Fruit fly (Drosophila melanogaster) whole organism, wandering third instar larva: ENCODE data around the gene Or74a.

Experiments used
- Abd-B ChIP-seq: fragments of >200 bp; optimal IDR thresholded peaks from 2 replicates; lab custom pipeline; 2017; ENCODE audit warnings: missing biosample characterization, missing genetic modification characterization
- CG9705 ChIP-seq: fragments of 200-800 bp; sonication (Bioruptor generic); optimal IDR thresholded peaks from 2 replicates; lab custom pipeline; 2018; ENCODE audit warnings: missing biosample characterization, mild to moderate bottlenecking, missing genetic modification characterization
- CrebA ChIP-seq: fragments of 200-800 bp; sonication (Bioruptor generic); optimal IDR thresholded peaks from 2 replicates; lab custom pipeline; 2016; ENCODE audit warnings: missing biosample characterization, mild to moderate bottlenecking, missing genetic modification characterization, borderline replicate concordance
- Dfd ChIP-seq: fragments of >200 bp; optimal IDR thresholded peaks from 2 replicates; lab custom pipeline; 2017; ENCODE audit warnings: missing biosample characterization, missing genetic modification characterization
- GATAd ChIP-seq: sonication (Bioruptor generic); optimal IDR thresholded peaks from 2 replicates; lab custom pipeline; 2016; ENCODE audit warnings: missing biosample characterization, missing genetic modification characterization
- Mio ChIP-seq: sonication (Bioruptor generic); optimal IDR thresholded peaks from 2 replicates; lab custom pipeline; 2016; ENCODE audit warnings: missing biosample characterization, missing genetic modification characterization
- Myc ChIP-seq: fragments of >200 bp; optimal IDR thresholded peaks from 2 replicates; lab custom pipeline; 2017
- N ChIP-seq: fragments of >200 bp; optimal IDR thresholded peaks from 2 replicates; lab custom pipeline; 2018; ENCODE audit warnings: missing biosample characterization, missing external identifiers, missing genetic modification characterization
- OdsH ChIP-seq: fragments of 200-800 bp; sonication (Bioruptor generic); optimal IDR thresholded peaks from 2 replicates; lab custom pipeline; 2016; ENCODE audit warnings: missing biosample characterization, mild to moderate bottlenecking, missing genetic modification characterization
- Rel ChIP-seq, 2 experiments: fragments of 200-800 bp; sonication (Bioruptor generic) in 1 of 2; optimal IDR thresholded peaks; 2 replicates in 1 of 2; 3 replicates in 1 of 2; lab custom pipeline; 2016 to 2019; ENCODE audit warnings: mild to moderate bottlenecking in 2 of 2, missing biosample characterization in 2 of 2, missing genetic modification characterization in 2 of 2, moderate library complexity in 1 of 2
- Vsx2 ChIP-seq: fragments of 200-300, 225-300 bp; sonication (Bioruptor generic); optimal IDR thresholded peaks from 2 replicates; lab custom pipeline; 2018; ENCODE audit warnings: missing biosample characterization, missing genetic modification characterization; ENCODE audit not compliant: partially characterized antibody
- br ChIP-seq: fragments of 200-800 bp; sonication (Bioruptor generic); optimal IDR thresholded peaks from 2 replicates; lab custom pipeline; 2016; ENCODE audit warnings: missing biosample characterization, missing genetic modification characterization
- dl ChIP-seq, 2 experiments: fragments of 175-275, 200-275 bp in 1 of 2; fragments of 200-275 bp in 1 of 2; sonication (Bioruptor generic); optimal IDR thresholded peaks; lab custom pipeline; 2018; ENCODE audit warnings: mild to moderate bottlenecking in 2 of 2, missing biosample characterization in 2 of 2, missing genetic modification characterization in 2 of 2, moderate library complexity in 2 of 2; ENCODE audit not compliant: partially characterized antibody in 2 of 2, insufficient read depth in 1 of 2
- dmrt93B ChIP-seq: fragments of 200-800 bp; sonication (Bioruptor generic); optimal IDR thresholded peaks from 2 replicates; lab custom pipeline; 2018; ENCODE audit warnings: missing biosample characterization, mild to moderate bottlenecking, missing genetic modification characterization
- dsf ChIP-seq: sonication (Bioruptor generic); optimal IDR thresholded peaks from 2 replicates; lab custom pipeline; 2016; ENCODE audit warnings: missing biosample characterization, missing genetic modification characterization, borderline replicate concordance
- ey ChIP-seq: fragments of 200-800 bp; sonication (Bioruptor generic); optimal IDR thresholded peaks from 2 replicates; lab custom pipeline; 2016; ENCODE audit warnings: missing biosample characterization, missing genetic modification characterization
- foxo ChIP-seq, 2 experiments: fragments of 200-800 bp; sonication (Bioruptor generic); optimal IDR thresholded peaks; 2 replicates in 1 of 2; 3 replicates in 1 of 2; lab custom pipeline; 2016 to 2017; ENCODE audit warnings: missing biosample characterization in 2 of 2, missing genetic modification characterization in 2 of 2
- fru ChIP-seq: fragments of 200-800 bp; sonication (Bioruptor generic); optimal IDR thresholded peaks from 3 replicates; lab custom pipeline; 2016; ENCODE audit warnings: missing biosample characterization, mild to moderate bottlenecking, missing genetic modification characterization
- lola ChIP-seq: fragments of >200 bp; optimal IDR thresholded peaks from 2 replicates; lab custom pipeline; 2017; ENCODE audit warnings: missing biosample characterization, missing genetic modification characterization
- pan ChIP-seq: fragments of >200 bp; optimal IDR thresholded peaks from 2 replicates; lab custom pipeline; 2017
- psq ChIP-seq: fragments of 200-800 bp; sonication (Bioruptor generic); optimal IDR thresholded peaks from 3 replicates; lab custom pipeline; 2017; ENCODE audit warnings: missing biosample characterization, mild to moderate bottlenecking, missing genetic modification characterization, moderate library complexity
- rgr ChIP-seq: fragments of 200-800 bp; sonication (Bioruptor generic); optimal IDR thresholded peaks from 3 replicates; lab custom pipeline; 2016; ENCODE audit warnings: missing biosample characterization, mild to moderate bottlenecking, missing genetic modification characterization
- sage ChIP-seq: fragments of 200-800 bp; sonication (Bioruptor generic); optimal IDR thresholded peaks from 2 replicates; lab custom pipeline; 2016; ENCODE audit warnings: missing biosample characterization, mild to moderate bottlenecking, missing genetic modification characterization
- sv ChIP-seq: fragments of 200-800 bp; sonication (Bioruptor generic); optimal IDR thresholded peaks from 3 replicates; lab custom pipeline; 2016; ENCODE audit warnings: missing biosample characterization, missing genetic modification characterization
- usp ChIP-seq: fragments of >200 bp; optimal IDR thresholded peaks from 2 replicates; lab custom pipeline; 2017; ENCODE audit warnings: missing biosample characterization, missing genetic modification characterization

Gene Or74a

dm6 chr3L:17361925-17362324 lies 33.0 kb upstream of the Or74a start:
- TF ChIP-seq dsf (GFP tag; lab: Kevin White, UChicago), result no peak
- no peak for TF ChIP-seq rgr (GFP tag; lab: Kevin White, UChicago)
- TF ChIP-seq ey (GFP tag; lab: Kevin White, UChicago), result no peak
- no peak for TF ChIP-seq br

- TF ChIP-seq sv (GFP tag; lab: Kevin White, UChicago) (no peak), lola (GFP tag; lab: Kevin White, UChicago) (no peak), GATAd (GFP tag; lab: Kevin White, UChicago) (no peak), dmrt93B (GFP tag; lab: Kevin White, UChicago) (no peak), Abd-B (GFP tag; lab: Kevin White, UChicago) (no peak), usp (no peak), Dfd (no peak), foxo (GFP tag; optimal IDR thresholded peaks at IDR 0.05; lab: Kevin White, UChicago) (no peak), CG9705 (GFP tag; lab: Kevin White, UChicago) (no peak)
These were observed 30.3 kb upstream of the Or74a start, which contains the start of gene tap for dm6 chr3L:17359225-17359773. Gene tap, plus strand, starts transcription at chr3L:17359682.

- TF ChIP-seq dmrt93B (GFP tag; lab: Kevin White, UChicago) (no peak), Vsx2 (GFP tag; lab: Kevin White, UChicago) (peak; percentile 37)
These were observed 29.5 kb upstream of the Or74a start for dm6 chr3L:17358490-17358889.

dm6 chr3L:17357431-17357830 lies 28.5 kb upstream of the Or74a start:
- TF ChIP-seq rgr (GFP tag; lab: Kevin White, UChicago) (no peak), CrebA (GFP tag; lab: Kevin White, UChicago) (no peak), pan (lab: Kevin White, UChicago) (no peak), usp (no peak), Mio (no peak), psq (no peak), lola (GFP tag; lab: Kevin White, UChicago) (no peak), Rel (GFP tag; optimal IDR thresholded peaks at IDR 0.05; lab: Kevin White, UChicago) (no peak), Rel (tag; optimal IDR thresholded peaks at IDR 0.05; lab: Kevin White, UChicago) (no peak), ey (GFP tag; lab: Kevin White, UChicago) (no peak), OdsH (GFP tag; lab: Kevin White, UChicago) (no peak), dl (GFP tag; optimal IDR thresholded peaks at IDR 0.05; lab: Kevin White, UChicago; ENCODE audit: insufficient read depth in 1 of 2, partially characterized antibody in 2 of 2) (no peak), CG9705 (GFP tag; lab: Kevin White, UChicago) (no peak), dsf (GFP tag; lab: Kevin White, UChicago) (no peak), N (GFP tag; lab: Kevin White, UChicago) (no peak), GATAd (GFP tag; lab: Kevin White, UChicago) (no peak)

- TF ChIP-seq fru (GFP tag; lab: Kevin White, UChicago), result peak; percentile 40
- peak; percentile 74 for TF ChIP-seq Myc (lab: Kevin White, UChicago)
- peak; percentile 28 for TF ChIP-seq rgr (GFP tag; lab: Kevin White, UChicago)
- TF ChIP-seq dsf (GFP tag; lab: Kevin White, UChicago), result no peak
These were observed 23.8 kb upstream of the Or74a start for dm6 chr3L:17352812-17353211.

- no peak for TF ChIP-seq OdsH (GFP tag; lab: Kevin White, UChicago)
- TF ChIP-seq sage (GFP tag; lab: Kevin White, UChicago), result no peak
These were observed 22.6 kb upstream of the Or74a start, which contains the start of gene CG7692 for dm6 chr3L:17351522-17351921. Gene CG7692, plus strand, starts transcription at chr3L:17351822.

- TF ChIP-seq Dfd (peak; percentile 51), pan (lab: Kevin White, UChicago) (no peak)
These were observed 20.6 kb upstream of the Or74a start, which contains the start of gene Mip for dm6 chr3L:17349604-17350003. Gene Mip, minus strand, starts transcription at chr3L:17349666.
